Fruit fly (Drosophila melanogaster) ovary, adult (tissue): ENCODE results near the gene Snmp2.

Source experiments
- CG17801 ChIP-seq: fragments of 200-800 bp; optimal IDR thresholded peaks from 2 replicates; lab custom pipeline; 2019; ENCODE audit warnings: missing biosample characterization, mild to moderate bottlenecking, missing genetic modification characterization, moderate library complexity; ENCODE audit not compliant: partially characterized antibody

The Snmp2 gene

DNA sequence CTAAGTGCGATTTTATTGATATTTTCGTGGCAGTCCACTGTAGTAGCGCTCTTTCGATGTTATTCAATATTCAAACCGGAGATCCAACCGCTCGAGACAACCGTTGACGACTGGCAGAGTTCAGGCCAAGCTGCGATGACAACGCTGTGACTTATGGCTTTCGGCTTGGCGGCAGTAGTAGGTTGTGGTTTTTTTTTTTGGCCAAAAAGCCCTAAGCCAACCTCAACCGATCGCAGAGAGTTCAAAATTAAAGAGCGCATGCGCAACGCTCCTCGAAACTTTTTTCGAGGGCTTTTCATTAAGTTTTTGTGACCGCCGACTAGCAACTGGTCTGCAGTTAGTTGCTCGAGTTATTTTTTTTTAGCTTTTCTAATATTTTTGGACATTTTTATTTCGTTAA, at the start of gene Snmp2:
Gene Snmp2 (minus strand): TSS at position 101 of the 400 bp plus-strand sequence.
- TF ChIP-seq CG17801: no peak

DNA sequence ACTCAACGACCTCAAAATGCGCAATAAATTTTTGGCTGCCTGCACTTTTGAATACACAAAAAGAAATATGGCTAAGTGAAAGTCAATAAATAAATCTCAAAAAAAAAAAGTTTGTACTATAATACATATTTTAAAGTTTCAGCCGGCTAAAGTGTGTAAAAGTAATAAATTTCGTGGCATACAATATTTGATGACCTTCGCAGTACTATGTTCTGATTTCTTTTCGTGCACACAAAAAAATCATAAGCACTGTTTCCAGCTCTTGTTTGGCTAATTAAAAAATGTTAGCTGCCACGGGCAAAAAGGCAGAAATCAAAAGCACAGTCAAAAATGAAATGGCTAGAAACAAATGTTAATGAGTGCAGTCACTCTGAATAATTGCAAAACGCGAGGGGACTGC, 49.4 kb upstream of the Snmp2 start:
- TF ChIP-seq CG17801: no peak

DNA sequence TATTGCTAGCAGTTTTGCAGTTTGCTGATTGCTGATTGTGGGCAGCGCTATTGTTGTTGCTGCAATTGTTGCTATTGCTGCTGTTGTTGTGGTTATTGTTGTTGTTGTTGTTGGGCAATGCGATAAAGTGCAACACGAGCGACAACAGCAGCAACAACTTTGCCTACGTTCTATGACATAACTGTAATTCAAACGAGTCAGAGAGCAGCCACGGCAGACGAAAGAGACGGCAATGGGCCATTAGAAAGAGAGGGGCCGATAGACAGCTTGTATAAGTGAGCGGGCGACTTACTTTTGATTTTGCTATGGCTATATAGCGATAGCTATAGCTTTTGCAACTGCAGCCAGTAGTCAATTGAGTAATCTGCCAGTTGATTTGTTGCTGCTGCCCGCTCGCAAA, 47.4 kb upstream of the Snmp2 start:
- no peak for TF ChIP-seq CG17801

DNA sequence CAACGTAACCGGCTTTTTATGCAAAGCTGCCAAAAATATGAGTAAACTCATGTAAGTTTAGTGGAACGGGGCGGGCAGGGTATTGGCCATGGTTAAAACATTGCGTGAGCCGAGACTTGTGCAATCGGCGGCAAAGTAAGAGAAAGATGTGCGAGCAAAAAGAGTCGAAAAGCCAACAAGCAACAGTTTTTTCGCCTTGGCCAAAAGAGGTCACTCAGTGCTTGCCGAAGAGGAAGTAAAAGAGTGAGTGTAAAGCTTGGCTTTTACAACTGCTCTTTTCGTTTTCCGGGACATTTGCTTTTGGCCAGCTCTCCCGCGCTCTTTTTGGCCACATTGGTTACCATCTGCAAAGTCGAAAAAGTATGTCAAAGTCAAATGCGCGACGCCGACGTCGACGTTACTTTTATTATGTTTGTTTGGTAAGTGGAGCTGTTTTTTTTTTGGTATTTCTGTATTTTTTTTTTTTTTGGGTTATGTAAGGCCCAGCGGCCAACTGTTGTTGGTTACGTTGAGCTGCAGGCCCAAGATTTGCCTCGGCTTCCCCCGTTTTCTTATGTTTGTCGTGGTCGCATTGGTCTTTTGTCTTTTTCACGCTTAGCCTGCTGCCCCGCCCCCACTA, 45.1 kb upstream of the Snmp2 start:
- TF ChIP-seq CG17801: no peak

DNA sequence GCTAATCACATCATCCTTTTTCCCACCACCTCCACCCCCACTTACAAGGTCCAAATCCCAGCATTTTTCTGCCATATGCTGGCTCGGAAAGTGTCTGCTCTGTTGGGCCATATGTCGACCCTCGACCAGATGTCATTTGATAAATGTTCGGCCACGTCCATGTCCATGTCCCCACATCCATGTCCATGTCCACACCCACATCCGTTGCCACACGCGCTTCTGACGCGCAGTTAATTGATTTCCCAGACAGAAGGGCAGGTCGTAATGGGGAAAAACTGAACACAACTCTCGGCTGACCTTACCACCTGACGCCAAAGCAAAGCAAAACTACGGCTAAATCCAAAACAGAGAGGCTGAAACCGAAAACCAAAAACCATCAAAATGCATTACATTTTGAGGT, 44.1 kb upstream of the Snmp2 start:
- TF ChIP-seq CG17801: no peak

DNA sequence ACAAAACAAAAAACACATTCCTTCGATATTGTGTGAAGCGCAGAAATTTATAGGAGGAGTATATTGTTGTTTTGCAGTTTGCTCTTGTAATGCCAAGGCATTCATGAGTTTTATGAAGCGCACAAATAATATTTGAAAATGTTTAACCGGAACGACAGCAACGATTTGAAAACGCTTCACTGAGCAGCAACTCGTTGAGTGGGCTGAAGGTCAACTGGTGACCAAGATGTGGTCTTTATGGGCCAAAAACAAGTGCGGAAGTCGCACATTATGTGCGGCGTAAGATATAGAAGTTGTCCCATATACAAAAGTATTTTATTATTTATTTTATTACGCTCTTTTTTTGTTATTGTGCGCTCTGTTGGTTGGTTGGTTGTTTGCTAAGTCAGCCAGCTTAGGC, 43.4 kb upstream of the Snmp2 start:
- TF ChIP-seq CG17801: no peak

DNA sequence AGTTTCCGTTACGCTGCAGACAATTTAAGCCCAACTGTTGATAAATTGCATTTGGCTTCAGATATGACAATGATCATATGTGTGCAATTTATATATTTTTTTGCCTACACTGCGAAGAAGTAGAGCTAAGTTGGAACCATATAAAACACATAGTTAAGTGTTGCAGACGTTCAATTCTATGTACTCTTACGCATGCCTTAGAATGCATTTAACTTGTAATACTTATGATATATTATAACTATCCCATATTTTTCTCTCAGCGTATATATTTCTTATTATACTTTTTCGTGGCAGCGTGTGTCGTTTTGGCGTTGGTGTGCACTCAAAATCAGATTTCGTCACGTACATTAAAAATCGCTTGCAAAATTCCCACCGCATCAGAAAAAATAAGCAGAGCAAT, 40.5 kb upstream of the Snmp2 start:
- TF ChIP-seq CG17801: peak; percentile 88

DNA sequence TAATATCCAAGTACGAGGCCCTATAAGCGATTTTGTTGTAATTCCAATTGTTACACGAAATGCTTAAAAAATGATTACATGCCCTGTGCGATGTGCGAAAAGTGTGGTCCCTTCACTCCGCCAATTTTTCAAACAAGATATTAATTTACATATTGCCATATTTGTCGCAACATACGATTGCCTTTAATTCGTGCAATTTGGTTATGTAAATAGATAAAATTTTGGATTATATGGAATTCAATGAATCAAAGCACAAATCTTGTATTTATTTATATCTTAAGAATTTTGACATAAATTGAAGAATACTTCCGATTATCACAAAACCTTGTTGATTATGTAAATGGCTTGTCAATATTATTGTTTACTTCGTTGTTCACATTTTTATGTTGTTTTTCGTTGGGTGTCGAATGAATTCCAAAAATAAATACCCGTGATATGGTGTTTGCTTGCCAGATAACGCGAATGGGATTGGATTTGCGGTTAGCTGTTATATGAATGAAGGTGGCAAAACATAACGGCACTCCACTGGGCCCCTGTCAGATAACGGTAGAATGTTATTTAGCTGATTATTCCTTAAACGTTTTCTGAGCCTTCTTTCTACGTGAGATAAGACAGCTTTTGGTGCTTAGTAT, 39.3 kb upstream of the Snmp2 start:
- TF ChIP-seq CG17801: no peak

DNA sequence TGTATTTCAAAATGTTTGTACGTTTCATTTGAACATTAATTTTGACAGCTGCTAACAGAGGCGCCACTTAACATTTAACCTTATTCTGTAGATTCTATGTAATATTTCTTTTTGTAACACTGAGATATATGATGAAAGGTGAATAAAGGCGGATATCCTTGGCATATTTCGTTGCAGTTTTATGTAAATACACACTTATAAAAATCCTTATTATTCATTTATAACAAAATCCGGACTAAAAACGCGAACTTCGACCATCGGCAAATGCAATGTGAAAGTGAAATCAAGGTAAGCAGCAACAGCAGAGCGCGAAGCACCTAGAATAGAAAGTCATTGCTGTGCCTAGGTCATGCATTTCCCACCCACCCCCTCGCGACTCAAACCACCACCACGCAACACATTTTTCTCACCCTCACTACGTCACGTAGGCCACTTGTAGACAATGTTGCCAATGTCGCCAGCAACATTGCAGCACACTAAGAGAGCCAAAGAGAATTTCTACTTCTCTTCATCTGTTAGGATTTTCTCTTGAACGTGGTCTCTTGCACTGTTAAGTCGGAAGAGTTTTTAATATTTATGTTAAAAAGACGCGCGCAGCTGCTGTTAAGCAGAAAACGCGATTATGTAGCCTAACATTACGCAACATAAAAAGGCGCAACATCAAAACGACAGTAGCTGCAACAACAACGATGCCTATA, 38.7 kb upstream of the Snmp2 start:
- TF ChIP-seq CG17801: no peak

DNA sequence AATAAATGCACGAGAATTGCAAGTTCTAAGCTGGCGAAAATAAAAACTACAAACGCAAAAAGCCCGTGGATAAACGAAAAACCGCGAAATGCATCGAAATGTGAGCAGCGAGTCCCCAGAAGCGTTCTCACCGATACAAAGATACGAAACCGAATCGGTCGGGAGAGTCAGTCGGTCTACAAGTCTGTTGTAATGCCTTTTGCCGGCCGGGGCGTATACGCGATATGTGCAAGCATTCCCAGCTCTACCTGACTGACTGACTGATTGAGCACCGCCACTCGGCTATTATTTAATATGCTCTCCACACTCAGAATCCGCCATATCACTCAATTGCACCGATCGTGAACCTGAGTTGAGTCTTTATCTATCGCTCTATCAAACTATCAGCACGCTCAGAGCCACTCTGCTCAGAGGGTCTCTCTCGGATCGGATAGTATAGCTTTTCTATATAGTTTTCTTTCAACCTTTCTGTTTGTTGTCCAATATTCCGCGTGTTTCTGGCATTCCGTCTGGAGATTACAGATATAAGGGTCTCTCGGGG, 32.6 kb upstream of the Snmp2 start, which contains the start of gene Clk:
Gene Clk (minus strand): TSS at position 239 of the 541 bp plus-strand sequence.
- no peak for TF ChIP-seq CG17801

DNA sequence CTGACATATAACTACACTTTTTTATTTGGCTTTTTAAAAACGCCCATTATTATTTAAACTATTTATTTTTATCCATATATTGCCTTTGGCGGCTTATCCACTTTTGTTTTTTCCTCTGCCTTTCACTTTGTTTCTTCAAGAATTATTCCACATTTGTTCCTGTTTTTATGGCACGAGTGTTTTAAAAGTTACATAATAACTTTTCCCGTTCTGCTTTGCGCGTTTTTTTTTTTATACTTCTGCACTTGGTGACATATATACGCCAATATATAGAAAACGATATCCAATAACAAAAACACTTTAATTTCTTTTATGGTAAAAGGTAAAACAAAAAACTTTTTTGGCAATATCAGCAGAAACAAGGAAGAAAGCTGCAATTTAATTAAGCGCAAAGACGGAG, 31.9 kb upstream of the Snmp2 start:
- TF ChIP-seq CG17801: no peak

DNA sequence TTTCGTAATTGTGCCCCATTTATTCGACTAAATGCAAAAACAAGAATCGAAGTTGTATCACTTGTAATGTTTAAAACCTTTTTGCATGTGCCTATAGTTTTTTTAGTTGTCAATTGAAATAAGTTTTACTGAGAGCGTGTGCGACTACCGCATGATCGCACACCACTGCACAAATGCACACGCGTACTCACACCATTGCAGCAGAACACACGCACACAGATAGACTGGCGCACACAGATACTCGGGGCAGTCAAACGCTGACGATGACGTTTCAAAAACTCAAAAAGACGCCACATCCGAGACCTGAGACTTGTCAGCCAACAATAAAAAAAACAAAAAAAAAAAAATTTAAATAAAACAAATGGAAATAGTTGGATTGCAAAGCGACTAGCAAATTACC, 30.7 kb upstream of the Snmp2 start:
- TF ChIP-seq CG17801: peak; percentile 36

DNA sequence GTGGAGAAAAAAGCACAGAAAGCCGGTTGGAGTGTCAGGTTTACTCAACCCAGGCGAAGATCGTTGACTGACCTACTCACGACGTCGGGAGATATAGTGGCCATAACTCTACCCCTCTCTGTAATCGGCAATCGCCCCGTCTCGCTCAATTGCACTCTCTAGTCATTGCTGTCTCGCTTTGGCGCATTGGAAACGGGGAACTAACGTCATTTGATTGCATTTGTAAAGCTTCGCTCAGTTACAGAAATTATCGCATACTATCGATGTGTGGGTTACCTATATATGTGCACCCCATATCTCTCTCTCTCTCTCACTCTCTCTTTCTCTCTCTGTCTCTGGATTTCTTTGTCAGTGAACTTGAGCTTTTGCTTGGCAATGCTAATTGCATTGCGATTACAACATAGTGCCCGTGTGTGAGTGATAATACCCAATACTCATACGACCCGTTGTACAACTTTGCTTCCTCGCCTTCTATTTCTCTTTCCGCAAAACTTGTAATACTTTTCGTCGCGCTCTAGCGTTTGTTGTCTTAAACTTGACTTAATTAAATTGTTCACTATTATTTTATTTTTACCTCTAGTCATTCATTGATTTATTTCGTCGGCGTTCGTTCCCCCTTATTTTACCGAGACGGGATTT, 29.4 kb upstream of the Snmp2 start:
- peak; percentile 10 for TF ChIP-seq CG17801

DNA sequence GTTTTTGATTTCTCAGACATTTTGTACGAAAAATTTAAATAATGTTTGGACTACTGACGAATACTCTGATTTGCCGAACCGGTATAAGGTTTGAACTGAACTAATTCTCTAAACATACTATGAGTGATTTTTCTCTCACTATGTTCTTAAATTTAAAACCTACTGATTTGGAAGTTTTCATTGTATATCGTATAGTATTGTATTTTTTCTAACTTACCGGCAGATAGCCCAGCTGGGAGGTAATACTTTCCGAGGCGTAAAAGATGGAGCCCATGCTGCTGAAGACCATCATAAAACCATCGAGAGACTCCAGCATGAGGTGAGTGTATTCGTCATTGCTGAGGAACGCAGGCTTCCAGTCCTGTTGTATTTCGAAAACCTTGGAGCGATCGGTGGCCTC, 25.4 kb upstream of the Snmp2 start, which contains the start of gene CG32371:
Gene CG32371 (minus strand): TSS at position 101 of the 400 bp plus-strand sequence.
- no peak for TF ChIP-seq CG17801

DNA sequence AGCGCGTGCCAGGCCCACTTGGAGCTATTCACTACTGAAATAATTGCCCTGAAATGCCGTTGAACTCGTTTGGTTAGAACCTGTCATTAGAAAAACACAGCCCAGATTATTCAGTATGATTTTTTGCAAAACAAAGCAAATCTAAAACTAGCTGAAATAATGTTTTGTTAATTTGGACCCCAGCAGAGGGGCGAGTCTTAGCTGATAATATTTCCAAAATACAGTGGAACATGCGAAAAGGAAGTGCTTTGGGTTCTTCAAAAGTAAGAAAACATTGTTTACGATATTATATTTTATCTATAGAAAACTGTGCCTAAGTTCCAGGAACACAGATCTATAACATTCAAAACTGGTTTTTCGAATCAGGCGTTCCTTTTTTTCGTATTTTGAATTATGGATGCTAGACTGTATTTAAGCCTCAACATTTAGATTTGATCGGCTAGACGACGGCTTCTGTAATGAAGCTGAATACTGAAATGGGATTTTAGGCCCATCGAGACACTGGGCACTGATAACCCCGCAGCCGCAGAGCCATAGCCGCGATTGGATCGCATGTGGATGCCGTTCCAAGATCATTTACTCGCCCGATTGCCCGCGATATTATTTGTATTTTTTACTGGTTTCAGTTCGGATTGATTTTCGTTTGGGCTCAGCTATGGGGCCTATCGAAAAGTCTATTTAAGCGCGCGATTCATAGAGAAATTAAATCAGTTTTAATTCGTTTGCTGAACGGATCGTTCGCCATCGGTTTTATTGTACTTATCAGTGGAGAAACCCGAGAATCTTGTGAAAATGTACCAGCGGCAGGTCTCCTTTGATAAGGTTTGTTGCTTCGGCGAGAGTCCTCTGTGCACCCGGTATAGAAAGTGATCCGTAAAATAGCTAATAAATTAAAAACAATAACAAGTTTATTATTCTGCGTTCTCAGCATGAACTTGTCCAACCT, 17.3 kb upstream of the Snmp2 start, which contains the start of gene Hn:
Gene Hn (plus strand): TSS at position 619 of the 946 bp plus-strand sequence.
- TF ChIP-seq CG17801: no peak

DNA sequence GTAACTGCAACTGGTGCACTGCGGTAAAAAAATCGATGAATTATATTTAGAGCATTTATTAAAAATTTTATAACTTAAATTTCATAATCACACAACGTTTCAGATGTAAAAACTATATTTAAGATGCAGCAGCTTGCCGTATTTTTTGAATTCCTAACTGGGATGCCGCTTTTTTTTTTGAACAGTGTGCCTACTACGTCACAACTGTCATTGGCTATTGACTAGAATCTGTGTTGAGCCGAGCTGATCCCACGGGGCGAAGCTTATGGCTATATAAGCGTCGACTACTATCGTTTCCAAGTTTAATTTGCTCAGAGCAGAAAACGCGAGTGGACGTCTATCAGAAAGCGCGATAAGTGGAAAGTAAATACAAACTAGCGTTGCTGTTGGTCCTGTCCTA, 11.3 kb upstream of the Snmp2 start, which contains the start of gene CG7409:
Gene CG7409 (plus strand): TSS at position 301 of the 400 bp plus-strand sequence.
- TF ChIP-seq CG17801: no peak
